Fruit fly (Drosophila melanogaster): ENCODE measurements around the gene CG31191.

- TF ChIP-seq psq (optimal IDR thresholded peaks at IDR 0.05) (no peak), usp (GFP tag; optimal IDR thresholded peaks at IDR 0.05) (no peak), CG8478 (optimal IDR thresholded peaks at IDR 0.05) (no peak), pan (optimal IDR thresholded peaks at IDR 0.05) (no peak), Dll (optimal IDR thresholded peaks at IDR 0.05) (no peak), EcR (GFP tag; optimal IDR thresholded peaks at IDR 0.05) (no peak)
Measured at dm6 chr3R:20954531-20954930, 9.2 kb upstream of the CG31191 start.

All from whole organism.